Fruit fly (Drosophila melanogaster) whole organism, prepupa: ENCODE measurements around the gene Tsr1.

Source experiments
- Blimp-1 ChIP-seq: fragments of 200-800 bp; sonication (Bioruptor generic); optimal IDR thresholded peaks from 3 replicates; lab custom pipeline; 2017; ENCODE audit warnings: missing biosample characterization, missing genetic modification characterization, mild to moderate bottlenecking, moderate library complexity, missing genetic modification reagents
- CG10631 ChIP-seq: fragments of 200-800 bp; sonication (Bioruptor generic); optimal IDR thresholded peaks from 2 replicates; lab custom pipeline; 2016; ENCODE audit warnings: missing biosample characterization, missing genetic modification characterization
- CG10669 ChIP-seq: fragments of 200-800 bp; sonication (Bioruptor generic); optimal IDR thresholded peaks from 3 replicates; lab custom pipeline; 2018; ENCODE audit warnings: missing biosample characterization, mild to moderate bottlenecking, missing genetic modification characterization, moderate library complexity
- CG11294 ChIP-seq: fragments of 200-800 bp; sonication (Bioruptor generic); IDR thresholded peaks from 2 replicates; pipeline ENCODE4 v1.3.6; 2022; ENCODE audit warnings: missing biosample characterization, missing genetic modification characterization
- CG11902 ChIP-seq: fragments of 200-800 bp; sonication (Bioruptor generic); optimal IDR thresholded peaks from 3 replicates; lab custom pipeline; 2016; ENCODE audit warnings: missing biosample characterization, missing genetic modification characterization
- CG1621 ChIP-seq: fragments of 200-800 bp; sonication (Bioruptor generic); optimal IDR thresholded peaks from 3 replicates; lab custom pipeline; 2018; ENCODE audit warnings: missing biosample characterization, mild to moderate bottlenecking, missing genetic modification characterization
- CG16779 ChIP-seq: fragments of 200-800 bp; sonication (Bioruptor generic); optimal IDR thresholded peaks from 3 replicates; lab custom pipeline; 2017; ENCODE audit warnings: missing biosample characterization, mild to moderate bottlenecking, missing genetic modification characterization
- CG3032 ChIP-seq: fragments of 200-800 bp; optimal IDR thresholded peaks from 2 replicates; lab custom pipeline; 2019; ENCODE audit warnings: missing biosample characterization, mild to moderate bottlenecking, missing genetic modification characterization, moderate library complexity
- CG31627 ChIP-seq: fragments of 200-800 bp; sonication (Bioruptor generic); optimal IDR thresholded peaks from 3 replicates; lab custom pipeline; 2016; ENCODE audit warnings: missing biosample characterization, missing genetic modification characterization
- CG32006 ChIP-seq: fragments of 200-800 bp; sonication (Bioruptor generic); optimal IDR thresholded peaks from 3 replicates; lab custom pipeline; 2017; ENCODE audit warnings: missing biosample characterization, mild to moderate bottlenecking, missing genetic modification characterization
- CG34406 ChIP-seq: fragments of 200-800 bp; sonication (Bioruptor generic); optimal IDR thresholded peaks from 3 replicates; lab custom pipeline; 2016; ENCODE audit warnings: missing biosample characterization, missing genetic modification characterization
- CG4318 ChIP-seq: fragments of 200-800 bp; sonication (Bioruptor generic); optimal IDR thresholded peaks from 3 replicates; lab custom pipeline; 2017; ENCODE audit warnings: missing biosample characterization, mild to moderate bottlenecking, missing genetic modification characterization
- CG6163 ChIP-seq: fragments of 200-800 bp; sonication (Bioruptor generic); IDR thresholded peaks from 3 replicates; pipeline ENCODE4 v1.3.6; 2022; ENCODE audit warnings: missing biosample characterization, missing genetic modification characterization
- CG6792 ChIP-seq: fragments of 200-800 bp; sonication (Bioruptor generic); optimal IDR thresholded peaks from 3 replicates; lab custom pipeline; 2016; ENCODE audit warnings: missing biosample characterization, missing genetic modification characterization
- CG6854 ChIP-seq: fragments of 200-800 bp; sonication (Bioruptor generic); optimal IDR thresholded peaks from 2 replicates; lab custom pipeline; 2017; ENCODE audit warnings: missing biosample characterization, mild to moderate bottlenecking, missing genetic modification characterization
- CG7368 ChIP-seq: fragments of 200-800 bp; sonication (Bioruptor generic); optimal IDR thresholded peaks from 3 replicates; lab custom pipeline; 2016; ENCODE audit warnings: missing biosample characterization, missing genetic modification characterization
- CG8119 ChIP-seq: fragments of 200-800 bp; sonication (Bioruptor generic); IDR thresholded peaks from 3 replicates; pipeline ENCODE4 v1.3.6; 2022; ENCODE audit warnings: missing biosample characterization, missing genetic modification characterization
- CG8319 ChIP-seq: fragments of 200-800 bp; sonication (Bioruptor generic); optimal IDR thresholded peaks from 3 replicates; lab custom pipeline; 2016; ENCODE audit warnings: missing biosample characterization, missing genetic modification characterization
- CG8632 ChIP-seq: fragments of 200-800 bp; sonication (Bioruptor generic); optimal IDR thresholded peaks from 3 replicates; lab custom pipeline; 2016; ENCODE audit warnings: missing biosample characterization, missing genetic modification characterization
- CG9139 ChIP-seq: fragments of 200-800 bp; sonication (Bioruptor generic); optimal IDR thresholded peaks from 3 replicates; lab custom pipeline; 2017; ENCODE audit warnings: missing biosample characterization, mild to moderate bottlenecking, missing genetic modification characterization
- Eip75B ChIP-seq: fragments of 200-800 bp; sonication (Bioruptor generic); optimal IDR thresholded peaks from 3 replicates; lab custom pipeline; 2016; ENCODE audit warnings: missing biosample characterization, missing genetic modification characterization
- Eip78C ChIP-seq: fragments of 200-800 bp; sonication (Bioruptor generic); peaks from one replicate; lab custom pipeline; 2016; ENCODE audit warnings: missing biosample characterization, missing genetic modification characterization
- Eip93F ChIP-seq: fragments of 200-800 bp; sonication (Bioruptor generic); optimal IDR thresholded peaks from 2 replicates; lab custom pipeline; 2016; ENCODE audit warnings: missing biosample characterization, mild to moderate bottlenecking, missing genetic modification characterization
- Ets96B ChIP-seq: fragments of 200-800 bp; optimal IDR thresholded peaks from 2 replicates; lab custom pipeline; 2019; ENCODE audit warnings: missing biosample characterization, mild to moderate bottlenecking, missing genetic modification characterization, moderate library complexity
- Gug ChIP-seq: fragments of 200-800 bp; sonication (Bioruptor generic); IDR thresholded peaks from 2 replicates; pipeline ENCODE4 v1.3.6; 2022; ENCODE audit warnings: missing biosample characterization, missing genetic modification characterization
- Hr38 ChIP-seq: sonication (Bioruptor generic); optimal IDR thresholded peaks from 2 replicates; lab custom pipeline; 2016; ENCODE audit warnings: missing biosample characterization, missing genetic modification characterization
- Hr4 ChIP-seq: fragments of 200-800 bp; sonication (Bioruptor generic); optimal IDR thresholded peaks from 3 replicates; lab custom pipeline; 2016; ENCODE audit warnings: missing biosample characterization, missing genetic modification characterization
- Met ChIP-seq: fragments of 200-800 bp; sonication (Bioruptor generic); optimal IDR thresholded peaks from 3 replicates; lab custom pipeline; 2016; ENCODE audit warnings: missing biosample characterization, missing genetic modification characterization
- OdsH ChIP-seq: fragments of 200-800 bp; sonication (Bioruptor generic); optimal IDR thresholded peaks from 3 replicates; lab custom pipeline; 2016; ENCODE audit warnings: missing biosample characterization, missing genetic modification characterization
- Smox ChIP-seq: fragments of 200-800 bp; sonication (Bioruptor generic); optimal IDR thresholded peaks from 3 replicates; lab custom pipeline; 2016; ENCODE audit warnings: missing biosample characterization, missing genetic modification characterization
- Sox102F ChIP-seq: fragments of 200-800 bp; sonication (Bioruptor generic); optimal IDR thresholded peaks from 2 replicates; lab custom pipeline; 2016; ENCODE audit warnings: missing biosample characterization, mild to moderate bottlenecking, missing genetic modification characterization
- Sox14 ChIP-seq: fragments of 200-800 bp; sonication (Bioruptor generic); optimal IDR thresholded peaks from 3 replicates; lab custom pipeline; 2016; ENCODE audit warnings: missing biosample characterization, missing genetic modification characterization
- Sox15 ChIP-seq: fragments of 200-800 bp; sonication (Bioruptor generic); optimal IDR thresholded peaks from 3 replicates; lab custom pipeline; 2016; ENCODE audit warnings: missing biosample characterization, missing genetic modification characterization
- achi ChIP-seq: fragments of 200-800 bp; sonication (Bioruptor generic); optimal IDR thresholded peaks from 3 replicates; lab custom pipeline; 2016; ENCODE audit warnings: missing biosample characterization, missing genetic modification characterization
- acj6 ChIP-seq: fragments of 200-800 bp; sonication (Bioruptor generic); optimal IDR thresholded peaks from 3 replicates; lab custom pipeline; 2016; ENCODE audit warnings: missing biosample characterization, missing genetic modification characterization
- eg ChIP-seq: fragments of 200-800 bp; sonication (Bioruptor generic); IDR thresholded peaks from 3 replicates; pipeline ENCODE4 v1.3.6; 2022; ENCODE audit warnings: missing biosample characterization, missing genetic modification characterization
- esn ChIP-seq: fragments of 200-800 bp; sonication (Bioruptor generic); optimal IDR thresholded peaks from 2 replicates; lab custom pipeline; 2016; ENCODE audit warnings: missing biosample characterization, mild to moderate bottlenecking, missing genetic modification characterization, moderate library complexity
- fd59A ChIP-seq: fragments of 200-800 bp; sonication (Bioruptor generic); optimal IDR thresholded peaks from 2 replicates; lab custom pipeline; 2017; ENCODE audit warnings: missing biosample characterization, mild to moderate bottlenecking, missing genetic modification characterization, missing genetic modification reagents
- fd85E ChIP-seq: fragments of 200-800 bp; sonication (Bioruptor generic); optimal IDR thresholded peaks from 3 replicates; lab custom pipeline; 2016; ENCODE audit warnings: missing biosample characterization, missing genetic modification characterization
- lz ChIP-seq: fragments of 200-800 bp; sonication (Bioruptor generic); optimal IDR thresholded peaks from 3 replicates; lab custom pipeline; 2016; ENCODE audit warnings: missing biosample characterization, missing genetic modification characterization
- net ChIP-seq: fragments of 200-800 bp; sonication (Bioruptor generic); optimal IDR thresholded peaks from 3 replicates; lab custom pipeline; 2016; ENCODE audit warnings: missing biosample characterization, missing genetic modification characterization
- pdm3 ChIP-seq: fragments of 200-800 bp; sonication (Bioruptor generic); optimal IDR thresholded peaks from 3 replicates; lab custom pipeline; 2016; ENCODE audit warnings: missing biosample characterization, missing genetic modification characterization
- salr ChIP-seq, 2 experiments: fragments of 200-800 bp; sonication (Bioruptor generic); optimal IDR thresholded peaks; 3 replicates each; lab custom pipeline; 2016 to 2018; ENCODE audit warnings: missing biosample characterization in 2 of 2, missing genetic modification characterization in 2 of 2, mild to moderate bottlenecking in 1 of 2
- spab ChIP-seq: fragments of 200-800 bp; sonication (Bioruptor generic); optimal IDR thresholded peaks from 2 replicates; lab custom pipeline; 2017; ENCODE audit warnings: missing biosample characterization, mild to moderate bottlenecking, missing genetic modification characterization, missing genetic modification reagents
- ss ChIP-seq, 2 experiments: fragments of 200-800 bp; sonication (Bioruptor generic); optimal IDR thresholded peaks; 2 replicates in 1 of 2; 3 replicates in 1 of 2; lab custom pipeline; 2017 to 2018; ENCODE audit warnings: mild to moderate bottlenecking in 2 of 2, missing biosample characterization in 2 of 2, missing genetic modification characterization in 2 of 2, moderate library complexity in 1 of 2
- topi ChIP-seq: fragments of 200-800 bp; sonication (Bioruptor generic); optimal IDR thresholded peaks from 3 replicates; lab custom pipeline; 2016; ENCODE audit warnings: missing biosample characterization, missing genetic modification characterization
- vri ChIP-seq: fragments of 200-800 bp; sonication (Bioruptor generic); optimal IDR thresholded peaks from 3 replicates; lab custom pipeline; 2016; ENCODE audit warnings: missing biosample characterization, mild to moderate bottlenecking, missing genetic modification characterization

Gene Tsr1

DNA sequence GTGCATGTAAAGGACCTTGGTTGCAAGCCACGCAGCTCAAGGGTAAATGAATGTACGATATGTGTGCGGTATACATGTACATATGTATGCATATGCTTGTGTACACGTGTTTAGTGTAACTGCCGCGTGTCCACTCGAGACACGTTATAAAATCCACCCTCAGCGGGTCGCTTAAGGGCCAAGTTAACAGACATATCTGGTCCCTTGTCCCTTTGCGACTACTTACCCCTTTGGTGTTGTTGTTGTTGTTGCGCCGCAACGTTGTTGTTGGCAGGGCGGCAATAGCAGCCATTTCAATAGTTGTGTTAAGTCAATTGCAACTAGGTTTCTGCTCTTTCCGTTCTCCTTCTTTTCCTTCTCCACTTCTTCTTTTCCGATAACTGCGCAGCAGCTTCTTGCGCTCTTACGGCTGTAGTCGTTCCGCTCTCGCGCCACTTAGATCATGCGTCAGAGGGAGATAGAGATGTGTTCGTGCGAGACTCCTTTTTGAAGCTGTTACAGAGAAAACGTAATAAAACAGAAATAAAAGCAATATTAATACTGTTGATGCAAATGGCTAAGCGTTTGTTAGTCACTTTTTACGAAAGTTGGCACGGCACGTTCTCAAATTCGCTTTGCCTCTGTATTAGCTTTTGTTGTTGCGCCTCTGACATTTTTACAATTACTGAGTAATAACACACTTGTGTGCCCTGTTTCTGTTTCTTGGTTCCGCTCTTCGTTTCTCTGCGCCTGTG lies 11.6 kb downstream of the Tsr1 start:
- TF ChIP-seq CG6163 (GFP tag; lab: Robert Waterston, UW) (no peak), CG8632 (GFP tag; lab: Kevin White, UChicago) (no peak), esn (no peak), CG1621 (tag; lab: Kevin White, UChicago) (peak; percentile 43), pdm3 (GFP tag; lab: Kevin White, UChicago) (no peak), Eip93F (GFP tag; lab: Kevin White, UChicago) (no peak), Blimp-1 (GFP tag; lab: Kevin White, UChicago) (no peak), Ets96B (tag; lab: Kevin White, UChicago) (peak; percentile 2), Hr38 (GFP tag; lab: Kevin White, UChicago) (no peak), acj6 (GFP tag; lab: Kevin White, UChicago) (no peak), CG16779 (tag; lab: Kevin White, UChicago) (no peak), ss (GFP tag; optimal IDR thresholded peaks at IDR 0.05; lab: Kevin White, UChicago) (peak in 1 of 2 experiments; percentile 43), CG11294 (GFP tag; lab: Robert Waterston, UW) (no peak)

DNA sequence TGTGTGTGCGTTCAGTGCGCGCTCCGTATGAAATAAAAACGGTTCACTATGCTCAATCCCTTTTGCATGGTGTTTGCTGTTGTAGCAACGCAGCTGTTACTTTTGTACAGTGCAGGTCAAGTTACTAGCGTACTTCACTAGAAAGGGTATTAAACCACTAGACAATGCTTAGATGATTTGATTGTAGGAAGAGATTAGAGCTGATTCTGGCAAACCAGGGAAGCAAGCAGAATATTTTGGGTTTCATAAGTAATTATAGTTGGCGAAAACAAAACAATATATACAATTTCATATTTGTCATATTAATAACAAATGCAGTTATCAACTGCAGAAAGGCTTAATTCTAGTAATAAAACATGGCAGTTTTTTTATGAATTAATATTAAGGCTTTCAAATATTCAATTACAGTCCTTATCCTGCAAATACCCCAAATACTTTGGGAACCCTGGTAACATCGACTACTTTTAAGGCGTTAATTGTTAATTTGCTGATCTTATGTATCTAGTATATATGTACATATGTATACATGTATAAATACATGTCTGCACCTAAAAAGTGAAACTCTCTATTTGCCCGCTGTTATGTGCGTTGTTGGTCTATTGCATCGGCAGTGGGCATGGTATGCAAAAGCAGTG lies 12.3 kb downstream of the Tsr1 start:
- TF ChIP-seq CG8319 (GFP tag; lab: Kevin White, UChicago) (peak; percentile 55), Sox102F (GFP tag; lab: Kevin White, UChicago) (peak; percentile 48), vri (peak; percentile 25), Eip75B (GFP tag; lab: Kevin White, UChicago) (peak; percentile 58), CG3032 (tag; lab: Kevin White, UChicago) (peak; percentile 51), Ets96B (tag; lab: Kevin White, UChicago) (peak; percentile 40), salr (GFP tag; optimal IDR thresholded peaks at IDR 0.05; lab: Kevin White, UChicago) (peak; percentile 49 to 83), Sox15 (GFP tag; lab: Kevin White, UChicago) (peak; percentile 28), Smox (GFP tag; lab: Kevin White, UChicago) (peak; percentile 56), Blimp-1 (GFP tag; lab: Kevin White, UChicago) (no peak), Sox14 (GFP tag; lab: Kevin White, UChicago) (peak; percentile 62), net (GFP tag; lab: Kevin White, UChicago) (peak; percentile 61), topi (GFP tag; lab: Kevin White, UChicago) (peak; percentile 64), CG11902 (GFP tag; lab: Kevin White, UChicago) (peak; percentile 36), CG31627 (peak; percentile 67), CG9139 (GFP tag; lab: Kevin White, UChicago) (no peak), CG6792 (GFP tag; lab: Kevin White, UChicago) (peak; percentile 46), fd85E (GFP tag; lab: Kevin White, UChicago) (no peak), CG34406 (GFP tag; lab: Kevin White, UChicago) (peak; percentile 44), CG10631 (GFP tag; lab: Kevin White, UChicago) (peak; percentile 75), Met (GFP tag; lab: Kevin White, UChicago) (peak; percentile 61), eg (GFP tag; lab: Robert Waterston, UW) (no peak; the same call in 2 of the 3 replicates), Gug (GFP tag; lab: Robert Waterston, UW) (peak; percentile 48), CG4318 (peak; percentile 74), Hr38 (GFP tag; lab: Kevin White, UChicago) (no peak), lz (GFP tag; lab: Kevin White, UChicago) (peak; percentile 50), CG10669 (GFP tag; lab: Kevin White, UChicago) (peak; percentile 69), OdsH (GFP tag; lab: Kevin White, UChicago) (peak; percentile 76), CG8119 (GFP tag; lab: Robert Waterston, UW) (peak; percentile 49; the same call in 2 of the 3 replicates), fd59A (GFP tag; lab: Kevin White, UChicago) (peak; percentile 65), CG6854 (GFP tag; lab: Kevin White, UChicago) (no peak), CG32006 (GFP tag; lab: Kevin White, UChicago) (peak; percentile 86), Eip78C (GFP tag; lab: Kevin White, UChicago) (peak; percentile 92), achi (peak; percentile 53), CG8632 (GFP tag; lab: Kevin White, UChicago) (peak; percentile 58), spab (GFP tag; lab: Kevin White, UChicago) (peak; percentile 59), CG7368 (GFP tag; lab: Kevin White, UChicago) (peak; percentile 45), Hr4 (peak; percentile 83), Eip93F (GFP tag; lab: Kevin White, UChicago) (no peak), acj6 (GFP tag; lab: Kevin White, UChicago) (peak; percentile 75)
